Worm (Caenorhabditis elegans): ENCODE results near the gene ugt-37.

DNA sequence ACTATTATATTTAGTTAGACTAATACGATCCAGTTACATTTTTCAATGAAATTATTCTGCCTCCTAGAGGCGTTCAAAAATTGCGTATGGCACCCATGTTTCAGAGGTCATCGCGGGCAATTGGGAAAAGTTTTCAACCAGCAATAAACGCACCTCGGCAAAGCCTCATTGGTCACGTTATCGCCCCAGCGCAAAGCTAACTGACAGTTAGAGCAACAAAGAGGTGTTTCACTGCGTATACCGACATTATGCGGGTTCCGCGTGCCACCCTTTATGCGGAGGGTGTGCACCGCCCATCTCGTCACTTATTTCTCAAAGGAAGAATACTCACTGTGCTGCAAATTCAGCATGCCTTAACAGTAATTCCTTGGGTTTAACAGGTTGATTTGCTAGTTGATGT lies 2.5 kb downstream of the ugt-37 start:
- TF ChIP-seq fos-1 (tag; optimal IDR thresholded peaks at IDR 0.05) = no peak
- no peak for TF ChIP-seq nhr-237 (tag; optimal IDR thresholded peaks at IDR 0.05)
- no peak for TF ChIP-seq F44E2.7 (GFP tag; IDR thresholded peaks at IDR 0.05)
- peak; percentile 1 for TF ChIP-seq pqm-1 (tag; optimal IDR thresholded peaks at IDR 0.05)
- no peak for TF ChIP-seq cey-2 (tag; optimal IDR thresholded peaks at IDR 0.05; ENCODE audit: borderline replicate concordance, insufficient read depth)
- no peak for TF ChIP-seq lin-13 (GFP tag; optimal IDR thresholded peaks at IDR 0.05)

Measured in whole organism, L4 larva.